Worm (Caenorhabditis elegans): Measurements from ENCODE around the gene Y49F6B.6.

- TF ChIP-seq tbx-8 (GFP tag; optimal IDR thresholded peaks at IDR 0.05) (no peak), unc-62 (GFP tag; optimal IDR thresholded peaks at IDR 0.05) (no peak), snpc-4 (tag; optimal IDR thresholded peaks at IDR 0.05) (no peak), lin-13 (tag; optimal IDR thresholded peaks at IDR 0.05) (no peak), pha-4 (tag; optimal IDR thresholded peaks at IDR 0.05) (no peak), nhr-28 (tag; optimal IDR thresholded peaks at IDR 0.05) (no peak), mab-5 (tag; optimal IDR thresholded peaks at IDR 0.05) (no peak), nhr-237 (tag; optimal IDR thresholded peaks at IDR 0.05) (no peak), ceh-43 (GFP tag; optimal IDR thresholded peaks at IDR 0.05) (no peak), elt-1 (tag; optimal IDR thresholded peaks at IDR 0.05; ENCODE audit: borderline replicate concordance, insufficient read depth) (no peak), zip-8 (tag; optimal IDR thresholded peaks at IDR 0.05) (no peak), nhr-76 (tag; optimal IDR thresholded peaks at IDR 0.05) (no peak), lin-32 (GFP tag; optimal IDR thresholded peaks at IDR 0.05) (no peak)
These were observed 9.8 kb upstream of the Y49F6B.6 start, which contains the start of gene C16C8.9 for ce11 chrII:3463097-3463496.
